Worm (Caenorhabditis elegans): ENCODE results near the gene F41C3.1.

Gene F41C3.1

DNA sequence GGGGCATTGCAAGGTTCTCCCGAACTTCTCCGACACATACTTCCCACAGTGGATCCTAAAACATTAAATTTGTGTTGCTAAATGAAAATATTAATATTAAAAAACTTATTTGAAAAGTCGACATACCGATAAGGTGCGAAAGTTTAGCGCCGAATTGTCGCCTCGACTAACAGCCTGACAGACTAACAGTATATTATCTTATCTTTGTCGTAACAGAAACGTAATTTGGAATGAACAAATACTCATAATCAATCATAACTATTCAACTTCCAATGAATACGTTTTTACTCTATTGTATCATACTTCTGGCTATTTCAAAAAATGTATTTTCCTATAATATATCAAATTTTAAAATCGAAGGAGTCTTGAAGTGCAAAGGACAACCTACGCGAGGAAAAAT is 24.8 kb downstream of the F41C3.1 start, which contains the start of gene F26G1.11:
F26G1.11 (plus strand) TSS at position 205 of the 400 bp plus-strand sequence.
- TF ChIP-seq ref-1 (GFP tag; conservative IDR thresholded peaks at IDR 0.05): no peak
- no peak for TF ChIP-seq klf-2 (GFP tag; conservative IDR thresholded peaks at IDR 0.05)
- TF ChIP-seq med-1 (GFP tag; optimal IDR thresholded peaks at IDR 0.05; ENCODE audit: insufficient read depth): no peak
- no peak for TF ChIP-seq cog-1 (tag; optimal IDR thresholded peaks at IDR 0.05)
- TF ChIP-seq T22C8.4 (GFP tag; IDR thresholded peaks at IDR 0.05): no peak
- TF ChIP-seq ztf-23 (GFP tag; IDR thresholded peaks at IDR 0.05): no peak
- TF ChIP-seq tab-1 (GFP tag; IDR thresholded peaks at IDR 0.05): no peak
- TF ChIP-seq flt-1 (GFP tag; IDR thresholded peaks at IDR 0.05): no peak
- TF ChIP-seq ztf-29 (GFP tag; IDR thresholded peaks at IDR 0.05): no peak

DNA sequence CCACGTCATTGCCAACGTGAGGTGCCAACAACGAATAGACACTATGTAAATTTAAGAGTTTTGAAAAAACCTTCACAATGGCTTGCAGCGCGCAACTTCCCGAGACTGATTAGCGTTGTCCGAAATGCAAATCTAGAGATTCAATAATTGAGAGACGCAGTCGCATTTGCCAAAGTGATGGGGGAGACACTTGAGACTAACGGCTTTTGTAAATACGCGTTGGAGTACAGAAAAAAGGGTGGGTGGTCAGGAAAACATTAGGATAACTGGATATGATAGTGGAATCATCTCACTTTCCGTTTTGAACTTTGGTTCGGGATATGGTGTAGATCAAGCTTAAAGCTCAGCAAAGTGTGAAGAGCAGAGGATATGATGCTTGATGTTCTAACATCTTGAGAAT is 27.6 kb downstream of the F41C3.1 start:
- TF ChIP-seq tab-1 (GFP tag; IDR thresholded peaks at IDR 0.05): no peak
- TF ChIP-seq flt-1 (GFP tag; IDR thresholded peaks at IDR 0.05): no peak

DNA sequence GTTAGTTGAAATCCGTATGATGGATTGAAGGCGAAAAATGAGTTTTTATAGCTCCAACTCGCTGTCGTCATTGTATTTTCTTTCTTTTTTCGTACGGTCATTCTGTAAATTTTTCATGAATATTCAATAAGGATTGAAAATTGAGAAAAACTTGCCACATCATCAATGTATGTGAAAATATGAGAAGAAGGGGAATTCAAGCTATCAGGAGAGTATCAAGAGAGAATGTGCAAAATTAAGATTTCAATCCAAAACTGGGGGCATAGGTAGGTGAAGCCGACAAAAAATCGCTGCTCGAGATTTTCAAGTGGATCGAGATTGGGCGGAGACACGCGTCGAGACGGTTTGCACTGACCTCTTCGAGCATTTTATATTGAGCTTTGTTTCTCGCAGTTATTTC is 32.3 kb downstream of the F41C3.1 start, which contains the start of gene nep-12:
nep-12 (minus strand) TSS at position 101 of the 400 bp plus-strand sequence.
- no peak for TF ChIP-seq ztf-29 (GFP tag; IDR thresholded peaks at IDR 0.05)
- no peak for TF ChIP-seq ref-1 (GFP tag; conservative IDR thresholded peaks at IDR 0.05)
- no peak for TF ChIP-seq med-1 (GFP tag; optimal IDR thresholded peaks at IDR 0.05; ENCODE audit: insufficient read depth)
- no peak for TF ChIP-seq tab-1 (GFP tag; IDR thresholded peaks at IDR 0.05)
- TF ChIP-seq flt-1 (GFP tag; IDR thresholded peaks at IDR 0.05): no peak
- TF ChIP-seq T22C8.4 (GFP tag; IDR thresholded peaks at IDR 0.05): no peak
- TF ChIP-seq klf-2 (GFP tag; conservative IDR thresholded peaks at IDR 0.05): no peak
- TF ChIP-seq ztf-23 (GFP tag; IDR thresholded peaks at IDR 0.05): no peak
- no peak for TF ChIP-seq cog-1 (tag; optimal IDR thresholded peaks at IDR 0.05)

DNA sequence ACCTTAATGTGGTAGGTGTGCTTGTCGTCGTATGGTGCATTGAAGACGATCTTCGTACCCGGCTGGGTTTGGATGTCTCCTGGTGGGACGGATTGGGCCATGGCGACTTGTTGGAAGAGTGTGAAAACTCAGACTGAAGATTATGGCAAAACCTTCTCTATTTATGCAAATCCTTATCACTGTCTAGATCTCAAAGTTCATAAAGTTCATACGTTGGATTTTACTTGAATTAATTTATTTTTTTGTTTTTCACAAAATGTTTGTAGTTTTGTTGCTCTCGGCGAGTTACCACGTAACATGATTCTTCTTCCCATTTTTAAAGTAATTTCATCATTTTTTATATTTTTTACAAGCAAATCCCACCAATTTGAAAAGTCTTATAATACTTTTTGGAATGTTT is 34.1 kb downstream of the F41C3.1 start, which contains the start of gene msp-3:
msp-3 (minus strand) TSS at position 101 of the 400 bp plus-strand sequence.
- TF ChIP-seq ztf-23 (GFP tag; IDR thresholded peaks at IDR 0.05) (no peak), tab-1 (GFP tag; IDR thresholded peaks at IDR 0.05) (no peak), flt-1 (GFP tag; IDR thresholded peaks at IDR 0.05) (no peak), med-1 (GFP tag; optimal IDR thresholded peaks at IDR 0.05; ENCODE audit: insufficient read depth) (no peak), ref-1 (GFP tag; conservative IDR thresholded peaks at IDR 0.05) (no peak), ztf-29 (GFP tag; IDR thresholded peaks at IDR 0.05) (no peak), T22C8.4 (GFP tag; IDR thresholded peaks at IDR 0.05) (no peak), klf-2 (GFP tag; conservative IDR thresholded peaks at IDR 0.05) (no peak), cog-1 (tag; optimal IDR thresholded peaks at IDR 0.05) (no peak)

DNA sequence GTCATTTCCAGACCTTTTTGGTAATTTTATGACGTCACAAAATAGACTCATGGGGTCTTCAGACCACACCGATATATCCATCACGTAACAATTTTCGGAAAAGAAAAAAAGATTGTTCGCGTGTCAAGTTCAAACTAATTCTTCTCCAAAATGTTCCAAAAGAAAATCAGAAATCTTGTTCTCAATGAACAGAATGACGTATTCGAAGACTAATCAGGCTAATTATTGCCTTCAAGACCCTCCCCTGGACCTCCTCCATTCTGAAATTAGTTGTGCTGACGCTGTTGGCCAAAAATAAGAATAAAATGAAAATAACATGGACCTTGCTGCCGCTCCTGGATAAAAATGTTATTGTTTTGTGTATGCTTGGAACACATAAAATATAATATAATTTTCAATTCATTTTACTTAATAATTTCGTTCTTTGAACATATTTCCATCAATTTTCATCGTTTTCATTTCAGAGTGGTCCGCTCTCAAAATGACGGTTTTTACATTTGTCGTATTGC is 37.8 kb downstream of the F41C3.1 start, which contains the start of gene F26G1.15:
F26G1.15 (plus strand) TSS at position 459 of the 509 bp plus-strand sequence.
- TF ChIP-seq klf-2 (GFP tag; conservative IDR thresholded peaks at IDR 0.05) (no peak), T22C8.4 (GFP tag; IDR thresholded peaks at IDR 0.05) (no peak), ztf-23 (GFP tag; IDR thresholded peaks at IDR 0.05) (no peak), med-1 (GFP tag; optimal IDR thresholded peaks at IDR 0.05; ENCODE audit: insufficient read depth) (no peak), ztf-29 (GFP tag; IDR thresholded peaks at IDR 0.05) (no peak), cog-1 (tag; optimal IDR thresholded peaks at IDR 0.05) (no peak), flt-1 (GFP tag; IDR thresholded peaks at IDR 0.05) (no peak), ref-1 (GFP tag; conservative IDR thresholded peaks at IDR 0.05) (no peak), tab-1 (GFP tag; IDR thresholded peaks at IDR 0.05) (no peak)

DNA sequence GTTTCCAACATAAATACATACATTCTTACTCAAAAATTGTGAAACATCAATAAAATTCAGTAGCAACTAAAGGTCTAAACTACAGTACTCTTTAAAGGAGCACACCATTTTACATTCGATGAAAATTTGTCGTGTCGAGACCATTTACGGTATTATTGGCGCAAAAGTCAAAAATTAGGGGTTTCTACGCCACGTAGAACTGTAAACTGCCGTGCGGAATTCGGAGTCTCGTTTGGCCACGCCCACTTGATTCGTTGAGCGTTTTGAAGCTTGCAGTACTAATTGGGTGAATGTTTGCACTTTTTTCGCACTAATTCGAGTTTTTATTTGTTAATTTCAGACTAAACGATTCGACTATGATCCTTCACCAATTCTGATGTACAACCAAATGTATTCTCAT is 38.6 kb downstream of the F41C3.1 start:
- TF ChIP-seq flt-1 (GFP tag; IDR thresholded peaks at IDR 0.05) (peak; percentile 25; the same call in 1 of the 2 replicates), klf-2 (GFP tag; conservative IDR thresholded peaks at IDR 0.05) (no peak)

DNA sequence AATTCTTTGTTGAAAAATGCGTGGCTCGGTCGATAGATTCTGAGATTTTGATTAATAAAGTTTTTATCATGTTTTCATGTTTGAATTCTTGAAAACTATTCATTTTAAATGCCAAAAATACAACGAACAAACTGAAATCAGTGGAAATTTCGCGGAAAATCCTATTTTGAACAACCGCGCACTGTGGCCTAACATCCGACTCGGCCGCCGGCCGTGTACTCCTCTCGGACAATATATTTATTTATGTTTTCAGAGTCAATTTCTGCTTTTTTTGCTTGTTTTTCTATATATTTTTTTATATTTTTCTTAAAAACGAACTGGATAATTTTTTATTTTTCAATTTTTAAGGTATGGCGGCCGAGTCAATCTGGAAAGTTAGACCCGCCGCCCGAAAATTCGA is 39.2 kb downstream of the F41C3.1 start, which contains the start of gene F26G1.1:
F26G1.1 (plus strand) TSS at position 347 of the 400 bp plus-strand sequence.
- TF ChIP-seq klf-2 (GFP tag; conservative IDR thresholded peaks at IDR 0.05) (no peak), T22C8.4 (GFP tag; IDR thresholded peaks at IDR 0.05) (no peak), flt-1 (GFP tag; IDR thresholded peaks at IDR 0.05) (peak; percentile 82), tab-1 (GFP tag; IDR thresholded peaks at IDR 0.05) (no peak), med-1 (GFP tag; optimal IDR thresholded peaks at IDR 0.05; ENCODE audit: insufficient read depth) (no peak), ref-1 (GFP tag; conservative IDR thresholded peaks at IDR 0.05) (no peak), cog-1 (tag; optimal IDR thresholded peaks at IDR 0.05) (peak; percentile 24), ztf-29 (GFP tag; IDR thresholded peaks at IDR 0.05) (no peak), ztf-23 (GFP tag; IDR thresholded peaks at IDR 0.05) (peak; percentile 81)

DNA sequence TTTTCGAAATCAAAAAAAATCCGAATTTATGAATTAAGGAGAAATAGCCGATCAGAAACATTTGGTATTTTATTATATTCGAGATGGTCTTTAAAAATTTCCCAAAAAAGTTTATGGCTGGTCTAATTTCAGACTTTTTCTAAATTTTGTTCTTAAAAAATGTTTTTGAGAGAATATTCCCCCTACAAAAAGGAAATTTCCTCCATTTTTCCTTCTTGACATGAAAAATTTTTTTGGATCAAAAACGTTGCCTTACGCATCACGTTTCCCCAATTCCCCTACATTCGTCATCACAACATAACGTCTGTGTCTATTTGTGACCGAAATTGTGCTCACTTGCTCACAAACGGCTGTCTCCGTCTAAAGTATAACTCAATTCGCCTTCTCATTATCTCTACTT is 41.2 kb downstream of the F41C3.1 start:
- no peak for TF ChIP-seq ref-1 (GFP tag; conservative IDR thresholded peaks at IDR 0.05)
- no peak for TF ChIP-seq ztf-29 (GFP tag; IDR thresholded peaks at IDR 0.05)
- no peak for TF ChIP-seq flt-1 (GFP tag; IDR thresholded peaks at IDR 0.05)
- TF ChIP-seq med-1 (GFP tag; optimal IDR thresholded peaks at IDR 0.05; ENCODE audit: insufficient read depth): no peak
- TF ChIP-seq klf-2 (GFP tag; conservative IDR thresholded peaks at IDR 0.05): no peak
- TF ChIP-seq T22C8.4 (GFP tag; IDR thresholded peaks at IDR 0.05): no peak
- TF ChIP-seq tab-1 (GFP tag; IDR thresholded peaks at IDR 0.05): no peak

DNA sequence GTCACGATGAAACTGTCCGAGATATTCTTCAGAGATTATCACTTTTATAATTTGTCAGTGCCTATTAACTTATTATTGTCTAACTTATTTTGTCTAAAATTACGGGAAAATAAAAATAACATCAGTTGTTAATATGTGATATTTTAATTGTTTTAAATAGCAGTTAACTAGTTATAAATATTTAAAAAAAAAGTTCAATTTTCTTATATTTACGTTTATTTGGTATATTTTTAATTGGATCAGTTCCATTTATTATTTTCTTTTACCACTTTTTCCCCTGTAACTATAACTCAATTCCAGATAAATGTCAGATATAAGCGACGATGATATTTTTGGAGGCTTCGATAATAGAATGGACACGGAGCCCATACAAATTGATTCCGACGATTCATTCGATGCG is 43.4 kb downstream of the F41C3.1 start, which contains the start of gene C33F10.4:
C33F10.4 (plus strand) TSS at position 301 of the 400 bp plus-strand sequence.
- TF ChIP-seq klf-2 (GFP tag; conservative IDR thresholded peaks at IDR 0.05) (no peak), T22C8.4 (GFP tag; IDR thresholded peaks at IDR 0.05) (no peak), tab-1 (GFP tag; IDR thresholded peaks at IDR 0.05) (no peak), flt-1 (GFP tag; IDR thresholded peaks at IDR 0.05) (no peak), cog-1 (tag; optimal IDR thresholded peaks at IDR 0.05) (no peak), ztf-23 (GFP tag; IDR thresholded peaks at IDR 0.05) (no peak), ref-1 (GFP tag; conservative IDR thresholded peaks at IDR 0.05) (no peak), med-1 (GFP tag; optimal IDR thresholded peaks at IDR 0.05; ENCODE audit: insufficient read depth) (no peak), ztf-29 (GFP tag; IDR thresholded peaks at IDR 0.05) (no peak)

DNA sequence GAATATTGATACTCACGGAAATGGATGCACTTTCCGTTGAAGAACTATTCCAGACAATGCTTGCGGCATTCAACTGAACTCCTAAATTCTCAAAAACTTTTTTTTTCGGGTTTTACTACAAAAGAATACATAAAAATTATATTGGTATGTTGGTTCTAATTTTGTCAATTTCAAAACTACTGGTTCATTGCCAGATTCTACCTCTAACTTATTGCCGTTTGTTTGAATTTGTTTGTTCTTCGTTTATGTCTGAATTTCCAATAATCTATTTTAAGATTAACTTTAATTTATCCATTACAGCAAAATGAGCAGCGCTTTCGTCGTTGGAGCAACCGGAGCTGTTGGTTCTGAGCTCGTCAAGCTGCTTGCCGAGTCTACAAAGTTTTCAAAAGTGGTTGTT is 45.0 kb downstream of the F41C3.1 start, which contains the start of gene C33F10.14:
C33F10.14 (plus strand) TSS at position 301 of the 400 bp plus-strand sequence.
- no peak for TF ChIP-seq cog-1 (tag; optimal IDR thresholded peaks at IDR 0.05)
- TF ChIP-seq T22C8.4 (GFP tag; IDR thresholded peaks at IDR 0.05): no peak
- TF ChIP-seq flt-1 (GFP tag; IDR thresholded peaks at IDR 0.05): no peak
- TF ChIP-seq med-1 (GFP tag; optimal IDR thresholded peaks at IDR 0.05; ENCODE audit: insufficient read depth): no peak
- no peak for TF ChIP-seq tab-1 (GFP tag; IDR thresholded peaks at IDR 0.05)
- no peak for TF ChIP-seq ztf-23 (GFP tag; IDR thresholded peaks at IDR 0.05)
- no peak for TF ChIP-seq ref-1 (GFP tag; conservative IDR thresholded peaks at IDR 0.05)
- no peak for TF ChIP-seq klf-2 (GFP tag; conservative IDR thresholded peaks at IDR 0.05)
- TF ChIP-seq ztf-29 (GFP tag; IDR thresholded peaks at IDR 0.05): no peak
